Fruit fly (Drosophila melanogaster): Measurements from ENCODE around the gene CG31673.
A peak's percentile ranks its signal among the peaks of the same experiment; 100 is the strongest.

CG31673 gene

dm6 chr2L:20797515-20797847 lies 31.9 kb upstream of the CG31673 start, which contains the start of gene CG9328:
Gene CG9328 (plus strand): TSS chr2L:20797715.
- TF ChIP-seq CG14655 (GFP tag; optimal IDR thresholded peaks at IDR 0.05) = no peak
- peak; percentile 38 for TF ChIP-seq CG8159 (tag; optimal IDR thresholded peaks at IDR 0.05)
- TF ChIP-seq fd96Ca (GFP tag; IDR thresholded peaks at IDR 0.05) = peak; percentile 9; the same call in 1 of the 3 replicates
- TF ChIP-seq Ets98B (GFP tag; IDR thresholded peaks at IDR 0.05) = peak; percentile 67
- no peak for TF ChIP-seq CG34367 (tag; optimal IDR thresholded peaks at IDR 0.05)
- peak; percentile 37 for TF ChIP-seq CG9948 (tag; optimal IDR thresholded peaks at IDR 0.05)
- TF ChIP-seq Pif1A (GFP tag; optimal IDR thresholded peaks at IDR 0.05) = peak; percentile 57
- TF ChIP-seq CG32121 (GFP tag; IDR thresholded peaks at IDR 0.05) = peak; percentile 45; the same call in 1 of the 2 replicates
- no peak for TF ChIP-seq CG10348 (GFP tag; IDR thresholded peaks at IDR 0.05)
- TF ChIP-seq CG13204 (GFP tag; optimal IDR thresholded peaks at IDR 0.05) = no peak
- TF ChIP-seq gl (tag; optimal IDR thresholded peaks at IDR 0.05) = no peak
- TF ChIP-seq rn (GFP tag; IDR thresholded peaks at IDR 0.05) = no peak
- TF ChIP-seq CG15710 (tag; optimal IDR thresholded peaks at IDR 0.05) = no peak
- TF ChIP-seq CG17806 (tag; optimal IDR thresholded peaks at IDR 0.05) = peak; percentile 49
- TF ChIP-seq D1 (tag; optimal IDR thresholded peaks at IDR 0.05) = no peak
- TF ChIP-seq CG12605 (GFP tag; IDR thresholded peaks at IDR 0.05) = peak; percentile 37; the same call in 1 of the 2 replicates
- no peak for TF ChIP-seq EcR (GFP tag; optimal IDR thresholded peaks at IDR 0.05)
- no peak for TF ChIP-seq Pif1B (GFP tag; optimal IDR thresholded peaks at IDR 0.05)
- peak; percentile 38 for TF ChIP-seq CG8301 (tag; optimal IDR thresholded peaks at IDR 0.05)
- TF ChIP-seq Snoo (tag; optimal IDR thresholded peaks at IDR 0.05) = peak; percentile 54
- peak; percentile 71; the same call in 1 of the 3 replicates for TF ChIP-seq CG4496 (GFP tag; IDR thresholded peaks at IDR 0.05)

- TF ChIP-seq EcR (GFP tag; optimal IDR thresholded peaks at IDR 0.05) = peak; percentile 76
- peak; percentile 0 for TF ChIP-seq Pif1B (GFP tag; optimal IDR thresholded peaks at IDR 0.05)
- TF ChIP-seq CG4496 (GFP tag; IDR thresholded peaks at IDR 0.05) = no peak
- no peak for TF ChIP-seq Snoo (tag; optimal IDR thresholded peaks at IDR 0.05)
- TF ChIP-seq rn (GFP tag; IDR thresholded peaks at IDR 0.05) = no peak
Measured at dm6 chr2L:20798351-20798777, 31.0 kb upstream of the CG31673 start.

- TF ChIP-seq CG8159 (tag; optimal IDR thresholded peaks at IDR 0.05) (peak; percentile 97), fd96Ca (GFP tag; IDR thresholded peaks at IDR 0.05) (peak; percentile 88), CG9948 (tag; optimal IDR thresholded peaks at IDR 0.05) (peak; percentile 95), CG15710 (tag; optimal IDR thresholded peaks at IDR 0.05) (peak; percentile 97), CG10348 (GFP tag; IDR thresholded peaks at IDR 0.05) (no peak), EcR (GFP tag; optimal IDR thresholded peaks at IDR 0.05) (peak; percentile 56), CG34367 (tag; optimal IDR thresholded peaks at IDR 0.05) (peak; percentile 96), Snoo (tag; optimal IDR thresholded peaks at IDR 0.05) (peak; percentile 96), Pif1A (GFP tag; optimal IDR thresholded peaks at IDR 0.05) (peak; percentile 95), CG32121 (GFP tag; IDR thresholded peaks at IDR 0.05) (peak; percentile 70), CG12605 (GFP tag; IDR thresholded peaks at IDR 0.05) (peak; percentile 70), D1 (tag; optimal IDR thresholded peaks at IDR 0.05) (peak; percentile 81), gl (tag; optimal IDR thresholded peaks at IDR 0.05) (peak; percentile 96), CG4496 (GFP tag; IDR thresholded peaks at IDR 0.05) (peak; percentile 90), Ets98B (GFP tag; IDR thresholded peaks at IDR 0.05) (peak; percentile 73), CG8301 (tag; optimal IDR thresholded peaks at IDR 0.05) (peak; percentile 84), rn (GFP tag; IDR thresholded peaks at IDR 0.05) (peak; percentile 75), CG14655 (GFP tag; optimal IDR thresholded peaks at IDR 0.05) (peak; percentile 86), Pif1B (GFP tag; optimal IDR thresholded peaks at IDR 0.05) (peak; percentile 92), CG13204 (GFP tag; optimal IDR thresholded peaks at IDR 0.05) (peak; percentile 93), CG17806 (tag; optimal IDR thresholded peaks at IDR 0.05) (peak; percentile 97)
Measured at dm6 chr2L:20799991-20800897, 29.2 kb upstream of the CG31673 start.

dm6 chr2L:20801801-20802200 lies 27.6 kb upstream of the CG31673 start:
- TF ChIP-seq Ets98B (GFP tag; IDR thresholded peaks at IDR 0.05) (no peak), Pif1B (GFP tag; optimal IDR thresholded peaks at IDR 0.05) (no peak), CG12605 (GFP tag; IDR thresholded peaks at IDR 0.05) (no peak), CG32121 (GFP tag; IDR thresholded peaks at IDR 0.05) (no peak), Pif1A (GFP tag; optimal IDR thresholded peaks at IDR 0.05) (no peak), CG17806 (tag; optimal IDR thresholded peaks at IDR 0.05) (no peak), gl (tag; optimal IDR thresholded peaks at IDR 0.05) (no peak), rn (GFP tag; IDR thresholded peaks at IDR 0.05) (no peak), D1 (tag; optimal IDR thresholded peaks at IDR 0.05) (no peak), CG9948 (tag; optimal IDR thresholded peaks at IDR 0.05) (no peak), fd96Ca (GFP tag; IDR thresholded peaks at IDR 0.05) (no peak), EcR (GFP tag; optimal IDR thresholded peaks at IDR 0.05) (no peak), CG14655 (GFP tag; optimal IDR thresholded peaks at IDR 0.05) (no peak), CG8301 (tag; optimal IDR thresholded peaks at IDR 0.05) (no peak), CG13204 (GFP tag; optimal IDR thresholded peaks at IDR 0.05) (no peak), CG4496 (GFP tag; IDR thresholded peaks at IDR 0.05) (no peak), Snoo (tag; optimal IDR thresholded peaks at IDR 0.05) (no peak), CG34367 (tag; optimal IDR thresholded peaks at IDR 0.05) (no peak)

- TF ChIP-seq D1 (tag; optimal IDR thresholded peaks at IDR 0.05) = no peak
- TF ChIP-seq CG4496 (GFP tag; IDR thresholded peaks at IDR 0.05) = peak; percentile 88
- peak; percentile 74 for TF ChIP-seq CG8301 (tag; optimal IDR thresholded peaks at IDR 0.05)
- TF ChIP-seq Pif1A (GFP tag; optimal IDR thresholded peaks at IDR 0.05) = peak; percentile 72
- TF ChIP-seq CG10348 (GFP tag; IDR thresholded peaks at IDR 0.05) = peak; percentile 46; the same call in 1 of the 2 replicates
- peak; percentile 52 for TF ChIP-seq CG15710 (tag; optimal IDR thresholded peaks at IDR 0.05)
- TF ChIP-seq CG12605 (GFP tag; IDR thresholded peaks at IDR 0.05) = peak; percentile 77
- no peak for TF ChIP-seq CG13204 (GFP tag; optimal IDR thresholded peaks at IDR 0.05)
- peak; percentile 34 for TF ChIP-seq CG9948 (tag; optimal IDR thresholded peaks at IDR 0.05)
- TF ChIP-seq Pif1B (GFP tag; optimal IDR thresholded peaks at IDR 0.05) = peak; percentile 74
- no peak for TF ChIP-seq CG34367 (tag; optimal IDR thresholded peaks at IDR 0.05)
- TF ChIP-seq Ets98B (GFP tag; IDR thresholded peaks at IDR 0.05) = peak; percentile 92
- peak; percentile 94 for TF ChIP-seq fd96Ca (GFP tag; IDR thresholded peaks at IDR 0.05)
- peak; percentile 81 for TF ChIP-seq rn (GFP tag; IDR thresholded peaks at IDR 0.05)
- TF ChIP-seq CG32121 (GFP tag; IDR thresholded peaks at IDR 0.05) = peak; percentile 85
- peak; percentile 52 for TF ChIP-seq CG17806 (tag; optimal IDR thresholded peaks at IDR 0.05)
- no peak for TF ChIP-seq EcR (GFP tag; optimal IDR thresholded peaks at IDR 0.05)
- peak; percentile 63 for TF ChIP-seq CG8159 (tag; optimal IDR thresholded peaks at IDR 0.05)
- TF ChIP-seq CG14655 (GFP tag; optimal IDR thresholded peaks at IDR 0.05) = peak; percentile 70
- TF ChIP-seq gl (tag; optimal IDR thresholded peaks at IDR 0.05) = no peak
- TF ChIP-seq Snoo (tag; optimal IDR thresholded peaks at IDR 0.05) = peak; percentile 4
Measured at dm6 chr2L:20802204-20802603, 27.2 kb upstream of the CG31673 start.
